Worm (Caenorhabditis elegans): ENCODE data around the gene Y17G7B.22.

Gene Y17G7B.22

DNA sequence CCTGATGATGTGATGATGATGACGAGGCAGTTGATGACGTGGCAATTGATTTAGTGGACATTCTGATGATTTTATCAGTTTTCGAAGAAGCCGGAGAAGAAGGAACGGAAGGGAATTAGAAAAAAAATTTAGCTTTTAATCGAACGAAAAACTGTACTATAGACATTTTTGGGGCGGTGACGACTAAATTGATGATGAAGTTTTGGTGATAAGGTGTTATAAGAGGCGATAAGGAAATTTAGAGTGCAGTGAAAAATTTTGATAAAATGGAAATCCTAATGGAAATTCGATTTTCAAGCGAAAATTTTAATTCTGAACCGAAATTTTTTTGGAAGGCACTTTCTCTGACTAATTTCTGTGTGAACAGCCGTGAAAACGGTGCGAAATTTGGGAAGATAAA, 12.2 kb downstream of the Y17G7B.22 start:
- TF ChIP-seq elt-2 (tag; optimal IDR thresholded peaks at IDR 0.05) (peak; percentile 31), ztf-11 (tag; optimal IDR thresholded peaks at IDR 0.05) (no peak), efl-1 (optimal IDR thresholded peaks at IDR 0.05) (no peak), efl-1 (GFP tag; optimal IDR thresholded peaks at IDR 0.05 in 1 of 2) (peak in 1 of 2 experiments; percentile 20)

DNA sequence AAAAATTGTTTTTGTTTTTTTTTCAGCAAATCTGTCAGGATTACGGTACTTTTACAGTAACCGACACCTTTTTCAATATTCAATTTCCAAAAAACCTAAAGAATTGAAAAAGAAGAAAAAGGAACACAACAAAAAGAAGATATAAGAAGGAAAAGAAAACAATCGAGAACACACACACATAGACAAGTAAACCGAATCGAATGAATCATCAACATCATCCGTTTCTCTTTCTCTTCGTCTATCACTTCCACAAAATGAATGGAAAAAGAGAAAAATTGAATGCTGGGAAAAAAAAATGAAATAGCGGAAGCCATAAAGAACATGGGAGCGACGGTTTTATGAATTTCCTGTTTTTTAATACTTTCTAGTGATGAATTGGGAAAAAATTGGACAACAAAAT, 13.6 kb downstream of the Y17G7B.22 start:
- TF ChIP-seq aha-1 (tag; optimal IDR thresholded peaks at IDR 0.05) (no peak), blmp-1 (tag; optimal IDR thresholded peaks at IDR 0.05) (peak; percentile 37), nhr-237 (tag; optimal IDR thresholded peaks at IDR 0.05) (no peak)

DNA sequence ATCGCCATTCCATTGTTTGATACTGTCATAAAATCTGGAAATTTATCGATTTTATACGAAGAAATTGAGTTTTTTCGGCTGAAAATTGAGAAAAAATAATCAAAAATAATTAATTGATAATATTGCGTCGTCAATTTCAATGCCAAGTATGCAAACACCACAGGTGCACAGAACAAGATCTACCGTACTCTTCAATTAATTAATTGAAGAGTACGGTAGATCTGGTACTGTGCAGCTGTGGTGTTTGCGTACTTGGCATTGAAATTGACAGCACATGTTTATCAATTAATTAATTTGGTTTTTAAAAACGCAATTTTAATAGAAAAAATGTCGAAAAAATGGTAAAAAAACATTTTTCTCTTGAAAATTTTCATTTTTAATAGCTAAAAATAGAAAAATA, 21.0 kb downstream of the Y17G7B.22 start, which contains the start of gene cnt-1:
TSS of gene cnt-1 (minus strand) at position 36 of the 400 bp plus-strand sequence.
- TF ChIP-seq nhr-90 (tag; optimal IDR thresholded peaks at IDR 0.05; ENCODE audit: poor library complexity) = no peak
- no peak for TF ChIP-seq fos-1 (tag; optimal IDR thresholded peaks at IDR 0.05)
- no peak for TF ChIP-seq nhr-237 (tag; optimal IDR thresholded peaks at IDR 0.05)
- TF ChIP-seq unc-62 (GFP tag; optimal IDR thresholded peaks at IDR 0.05) = no peak
- TF ChIP-seq nhr-47 (tag; optimal IDR thresholded peaks at IDR 0.05) = no peak
- TF ChIP-seq nhr-28 (tag; optimal IDR thresholded peaks at IDR 0.05) = no peak
- no peak for TF ChIP-seq lsy-2 (tag; optimal IDR thresholded peaks at IDR 0.05)
- TF ChIP-seq efl-3 (GFP tag; optimal IDR thresholded peaks at IDR 0.05) = no peak
- no peak for TF ChIP-seq efl-1 (optimal IDR thresholded peaks at IDR 0.05)
- no peak for TF ChIP-seq efl-1 (GFP tag; optimal IDR thresholded peaks at IDR 0.05 in 1 of 2)
- no peak for TF ChIP-seq sptf-1 (tag; optimal IDR thresholded peaks at IDR 0.05)
- no peak for TF ChIP-seq zag-1 (tag; optimal IDR thresholded peaks at IDR 0.05)
- TF ChIP-seq mab-9 (GFP tag; IDR thresholded peaks at IDR 0.05) = no peak
- no peak for TF ChIP-seq xbp-1 (tag; optimal IDR thresholded peaks at IDR 0.05)
- TF ChIP-seq pag-3 (tag; optimal IDR thresholded peaks at IDR 0.05; ENCODE audit: borderline replicate concordance, insufficient read depth) = no peak
- no peak for TF ChIP-seq blmp-1 (tag; optimal IDR thresholded peaks at IDR 0.05)
- TF ChIP-seq egl-27 (tag; optimal IDR thresholded peaks at IDR 0.05) = no peak
- TF ChIP-seq sox-4 (tag; optimal IDR thresholded peaks at IDR 0.05) = no peak
- no peak for TF ChIP-seq hpl-2 (GFP tag; optimal IDR thresholded peaks at IDR 0.05)
- TF ChIP-seq ceh-90 (tag; optimal IDR thresholded peaks at IDR 0.05) = no peak
- TF ChIP-seq egl-13 (tag; optimal IDR thresholded peaks at IDR 0.05) = no peak

DNA sequence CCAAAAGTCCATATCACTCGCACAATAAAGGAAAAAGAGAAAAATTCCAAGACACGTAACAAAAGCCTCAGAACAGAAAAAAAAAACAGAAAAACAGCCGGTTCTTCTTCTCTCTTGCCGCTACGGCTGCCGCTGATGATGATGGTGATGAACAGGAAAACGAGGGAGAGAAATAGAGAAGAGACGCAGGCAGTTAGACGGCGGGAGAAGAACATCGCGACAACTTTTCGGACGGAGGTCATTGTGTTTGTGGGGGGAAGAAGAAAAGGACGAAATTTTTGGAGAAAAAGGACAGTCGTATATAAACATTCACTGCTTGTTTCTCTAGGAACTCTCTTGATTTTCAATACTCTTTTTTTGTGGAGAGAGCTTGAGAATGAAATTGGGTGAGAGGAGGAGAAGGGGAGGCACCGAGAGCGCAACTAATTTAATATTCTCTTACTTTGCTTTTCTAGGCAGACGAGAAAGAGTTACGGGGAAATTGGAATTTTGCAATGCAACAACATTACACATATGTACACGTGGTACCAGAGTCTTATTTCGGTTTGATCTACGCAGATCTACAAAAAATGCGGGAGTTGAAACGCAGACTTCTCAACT, 21.9 kb downstream of the Y17G7B.22 start:
- peak in 1 of 6 experiments; percentile 25 for TF ChIP-seq elt-3 (tag; optimal IDR thresholded peaks at IDR 0.05)
- peak; percentile 65 for TF ChIP-seq nhr-71 (tag; optimal IDR thresholded peaks at IDR 0.05)
- TF ChIP-seq efl-1 (optimal IDR thresholded peaks at IDR 0.05) = peak; percentile 39 to 59
- TF ChIP-seq efl-1 (GFP tag; optimal IDR thresholded peaks at IDR 0.05 in 1 of 2) = peak; percentile 53 to 96
- no peak for TF ChIP-seq lir-3 (tag; optimal IDR thresholded peaks at IDR 0.05; ENCODE audit: poor library complexity)
- peak; percentile 26 for TF ChIP-seq F16B12.6 (tag; optimal IDR thresholded peaks at IDR 0.05)
- TF ChIP-seq mdl-1 (tag; optimal IDR thresholded peaks at IDR 0.05) = peak in 1 of 2 experiments; percentile 20
- peak; percentile 28 for TF ChIP-seq snpc-4 (tag; optimal IDR thresholded peaks at IDR 0.05)
- no peak for TF ChIP-seq fos-1 (tag; optimal IDR thresholded peaks at IDR 0.05)
- TF ChIP-seq irx-1 (tag; optimal IDR thresholded peaks at IDR 0.05) = peak; percentile 28
- no peak for TF ChIP-seq aly-2 (tag; optimal IDR thresholded peaks at IDR 0.05)
- peak in 1 of 3 experiments; percentile 44 for TF ChIP-seq ceh-82 (tag; optimal IDR thresholded peaks at IDR 0.05)
- peak; percentile 43 to 47 for TF ChIP-seq lsy-2 (tag; optimal IDR thresholded peaks at IDR 0.05)
- TF ChIP-seq hlh-17 (GFP tag; optimal IDR thresholded peaks at IDR 0.05; ENCODE audit: borderline replicate concordance) = no peak
- peak; percentile 23 for TF ChIP-seq pag-3 (tag; optimal IDR thresholded peaks at IDR 0.05; ENCODE audit: borderline replicate concordance, insufficient read depth)
- TF ChIP-seq lin-35 (GFP tag; optimal IDR thresholded peaks at IDR 0.05) = peak; percentile 21 to 64
- TF ChIP-seq lin-14 (GFP tag; optimal IDR thresholded peaks at IDR 0.05) = peak; percentile 96
- peak; percentile 54 for TF ChIP-seq swsn-7 (tag; optimal IDR thresholded peaks at IDR 0.05)
- TF ChIP-seq nhr-77 (tag; optimal IDR thresholded peaks at IDR 0.05) = no peak
- peak; percentile 31 for TF ChIP-seq skn-1 (tag; optimal IDR thresholded peaks at IDR 0.05)
- TF ChIP-seq nhr-20 (tag; optimal IDR thresholded peaks at IDR 0.05) = peak; percentile 17
- TF ChIP-seq C16A3.4 (tag; optimal IDR thresholded peaks at IDR 0.05) = no peak
- peak; percentile 53 for TF ChIP-seq fkh-8 (tag; optimal IDR thresholded peaks at IDR 0.05)
- TF ChIP-seq lin-15B (tag; optimal IDR thresholded peaks at IDR 0.05) = no peak
- peak; percentile 41 for TF ChIP-seq nhr-19 (GFP tag; conservative IDR thresholded peaks at IDR 0.05)
- TF ChIP-seq nhr-47 (tag; optimal IDR thresholded peaks at IDR 0.05) = peak; percentile 50
- TF ChIP-seq nhr-85 (tag) = peak; percentile 56
- peak; percentile 25 to 50 (median 45) for TF ChIP-seq dpl-1 (GFP tag; optimal IDR thresholded peaks at IDR 0.05)
